Worm (Caenorhabditis elegans): ENCODE measurements around the gene mrp-3.

mrp-3 gene

DNA sequence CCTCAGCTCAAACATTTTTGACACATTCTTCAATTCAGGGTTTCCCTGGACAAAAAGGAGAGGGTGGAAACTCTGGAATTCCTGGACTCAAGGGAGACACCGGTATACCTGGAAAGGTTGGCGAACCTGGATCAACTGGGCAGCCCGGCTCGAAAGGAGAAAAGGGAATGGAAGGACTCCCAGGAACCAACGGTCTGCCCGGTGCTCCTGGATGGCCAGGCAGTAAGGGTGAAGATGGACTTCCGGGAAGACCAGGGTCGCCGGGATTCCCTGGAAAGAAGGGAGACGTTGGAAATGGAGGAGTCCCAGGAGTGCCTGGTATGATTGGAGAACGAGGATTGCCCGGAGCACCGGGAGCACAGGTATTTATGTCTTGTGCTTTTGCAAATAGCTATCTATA is 6.7 kb upstream of the mrp-3 start:
- peak; percentile 87 for TF ChIP-seq set-16 (GFP tag; IDR thresholded peaks at IDR 0.05)
- no peak for TF ChIP-seq nhr-237 (tag; optimal IDR thresholded peaks at IDR 0.05)
- TF ChIP-seq aha-1 (tag), result peak; percentile 51

ce11 chrX:15944198-15944597 is 5.1 kb upstream of the mrp-3 start:
- peak; percentile 51 for TF ChIP-seq dmd-6 (GFP tag; IDR thresholded peaks at IDR 0.05)
- TF ChIP-seq jun-1 (tag; optimal IDR thresholded peaks at IDR 0.05), result no peak
- TF ChIP-seq Y105C5A.15 (GFP tag; IDR thresholded peaks at IDR 0.05), result no peak
- TF ChIP-seq set-16 (GFP tag; IDR thresholded peaks at IDR 0.05), result no peak
- TF ChIP-seq mes-2 (tag; optimal IDR thresholded peaks at IDR 0.05; ENCODE audit: poor library complexity, severe bottlenecking), result no peak
- no peak for TF ChIP-seq lsy-2 (tag; optimal IDR thresholded peaks at IDR 0.05)
- TF ChIP-seq vab-7 (GFP tag; IDR thresholded peaks at IDR 0.05), result no peak

DNA sequence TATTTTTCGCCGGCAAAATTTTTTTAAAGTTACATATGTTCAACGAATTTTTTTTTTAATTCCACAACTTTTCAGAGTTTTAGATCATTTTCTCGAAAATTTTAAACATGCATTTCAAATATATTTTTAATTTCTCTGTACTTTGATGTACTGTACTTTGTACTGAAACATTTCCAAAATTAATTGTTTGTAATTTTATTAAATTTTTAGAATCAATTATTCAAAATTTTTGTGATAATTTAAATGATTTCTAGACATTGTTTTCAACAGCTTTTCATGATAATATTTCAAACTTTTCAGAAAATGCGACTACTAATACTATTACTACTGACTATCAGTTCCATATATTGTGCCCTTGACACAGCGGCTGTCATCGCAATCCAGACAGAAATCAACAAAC is 4.6 kb upstream of the mrp-3 start, which contains the start of gene mec-5:
mec-5 (plus strand) TSS at position 301 of the 400 bp plus-strand sequence.
- TF ChIP-seq Y48G9A.11 (GFP tag; IDR thresholded peaks at IDR 0.05) (no peak), egl-27 (tag; optimal IDR thresholded peaks at IDR 0.05) (no peak), nhr-28 (tag; optimal IDR thresholded peaks at IDR 0.05) (no peak)

- TF ChIP-seq lin-15B (tag; optimal IDR thresholded peaks at IDR 0.05) (no peak), dmd-6 (GFP tag; IDR thresholded peaks at IDR 0.05) (peak; percentile 84), daf-16 (GFP tag; optimal IDR thresholded peaks at IDR 0.05) (no peak), daf-16 (tag; optimal IDR thresholded peaks at IDR 0.05) (peak; percentile 94), cey-2 (tag; optimal IDR thresholded peaks at IDR 0.05; ENCODE audit: borderline replicate concordance, insufficient read depth) (no peak), mdl-1 (tag; optimal IDR thresholded peaks at IDR 0.05) (peak in 1 of 2 experiments; percentile 33), sdz-12 (GFP tag; optimal IDR thresholded peaks at IDR 0.05) (no peak), hlh-30 (tag; optimal IDR thresholded peaks at IDR 0.05; ENCODE audit: insufficient read depth) (peak; percentile 48), dve-1 (tag; optimal IDR thresholded peaks at IDR 0.05; ENCODE audit: insufficient read depth) (peak; percentile 69), Y5F2A.4 (GFP tag; optimal IDR thresholded peaks at IDR 0.05) (no peak), daf-12 (tag; optimal IDR thresholded peaks at IDR 0.05) (no peak), Y105C5A.15 (GFP tag; IDR thresholded peaks at IDR 0.05) (no peak), daf-19 (GFP tag; conservative IDR thresholded peaks at IDR 0.05) (no peak), D1046.2 (GFP tag; IDR thresholded peaks at IDR 0.05) (no peak), hif-1 (tag; optimal IDR thresholded peaks at IDR 0.05) (peak in 1 of 2 experiments; percentile 38), nhr-28 (tag; optimal IDR thresholded peaks at IDR 0.05) (peak; percentile 76), tra-1 (GFP tag; IDR thresholded peaks at IDR 0.05) (peak; percentile 42; the same call in 1 of the 2 replicates), nhr-48 (tag; optimal IDR thresholded peaks at IDR 0.05) (peak; percentile 45), nhr-77 (tag; optimal IDR thresholded peaks at IDR 0.05) (peak; percentile 12), ztf-7 (tag; optimal IDR thresholded peaks at IDR 0.05) (no peak), pqm-1 (tag; optimal IDR thresholded peaks at IDR 0.05) (peak; percentile 59), mep-1 (tag; optimal IDR thresholded peaks at IDR 0.05) (no peak), snpc-1.2 (GFP tag; IDR thresholded peaks at IDR 0.05) (no peak), spr-1 (tag; optimal IDR thresholded peaks at IDR 0.05) (no peak), ceh-20 (GFP tag; IDR thresholded peaks at IDR 0.05) (0 out of 2 replicates have a peak, but pooled peaks have one; percentile 46), fos-1 (tag; optimal IDR thresholded peaks at IDR 0.05) (no peak), hlh-11 (tag; optimal IDR thresholded peaks at IDR 0.05) (peak; percentile 82), unc-62 (GFP tag; optimal IDR thresholded peaks at IDR 0.05 in 1 of 2) (peak in 1 of 2 experiments; percentile 99), unc-62 (tag; optimal IDR thresholded peaks at IDR 0.05) (no peak), mxl-2 (GFP tag; conservative IDR thresholded peaks at IDR 0.05) (no peak), nhr-102 (tag; optimal IDR thresholded peaks at IDR 0.05) (peak; percentile 95), F26F4.8 (GFP tag; conservative IDR thresholded peaks at IDR 0.05) (no peak)
These were observed 723 bp upstream of the mrp-3 start for ce11 chrX:15939759-15940334.
